Fruit fly (Drosophila melanogaster): ENCODE measurements around the gene if.

The if gene

DNA sequence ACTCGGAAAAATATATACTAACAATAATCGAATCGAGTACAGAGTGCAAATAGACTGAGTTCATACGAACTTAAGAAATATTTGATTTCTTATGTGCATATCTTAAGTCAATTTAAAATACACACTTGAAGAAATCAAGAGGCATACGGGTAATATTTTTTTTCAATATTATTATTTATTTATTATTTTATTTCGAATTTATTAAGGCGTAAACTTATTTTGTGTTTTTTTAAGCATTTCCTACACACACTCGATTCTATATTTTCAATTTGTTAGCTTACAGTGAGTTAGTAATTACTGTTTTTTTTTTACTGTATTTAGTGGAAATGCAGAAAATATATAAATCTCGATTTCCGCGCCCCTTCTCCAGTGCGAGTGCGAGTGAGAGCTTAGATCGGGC is 30.0 kb upstream of the if start (continued):
- peak; percentile 35 for TF ChIP-seq grau (tag; optimal IDR thresholded peaks at IDR 0.05)
- no peak for TF ChIP-seq luna (GFP tag; optimal IDR thresholded peaks at IDR 0.05)
- no peak; the same call in 1 of the 2 replicates for TF ChIP-seq Oaz (GFP tag; IDR thresholded peaks at IDR 0.05)
- no peak for TF ChIP-seq NfI (GFP tag; optimal IDR thresholded peaks at IDR 0.05)
- no peak for TF ChIP-seq mld (GFP tag; IDR thresholded peaks at IDR 0.05; ENCODE audit: partially characterized antibody)
- peak; percentile 34 for TF ChIP-seq CG10979 (tag; optimal IDR thresholded peaks at IDR 0.05)
- peak; percentile 27; the same call in 1 of the 2 replicates for TF ChIP-seq slbo (GFP tag; IDR thresholded peaks at IDR 0.05)
- TF ChIP-seq gcm2 (GFP tag; optimal IDR thresholded peaks at IDR 0.05): no peak
- no peak for TF ChIP-seq CG1233 (GFP tag; optimal IDR thresholded peaks at IDR 0.05)
- TF ChIP-seq CG2129 (GFP tag; IDR thresholded peaks at IDR 0.05; ENCODE audit: partially characterized antibody): no peak
- no peak for TF ChIP-seq CG3847 (GFP tag; IDR thresholded peaks at IDR 0.05)
- no peak for TF ChIP-seq Dfd (GFP tag; optimal IDR thresholded peaks at IDR 0.05)
- TF ChIP-seq D19B (GFP tag; optimal IDR thresholded peaks at IDR 0.05): no peak
- no peak for TF ChIP-seq Aef1 (GFP tag; IDR thresholded peaks at IDR 0.05)
- TF ChIP-seq Ets65A (GFP tag): peak; percentile 44
- no peak for TF ChIP-seq hbn (GFP tag; IDR thresholded peaks at IDR 0.05; ENCODE audit: partially characterized antibody)
- TF ChIP-seq pum (GFP tag; optimal IDR thresholded peaks at IDR 0.05): no peak
- no peak for TF ChIP-seq rib (GFP tag; IDR thresholded peaks at IDR 0.05)
- no peak for TF ChIP-seq CG3407 (GFP tag; optimal IDR thresholded peaks at IDR 0.05)
- no peak for TF ChIP-seq corto (GFP tag; optimal IDR thresholded peaks at IDR 0.05)
- no peak for TF ChIP-seq Meics (GFP tag; optimal IDR thresholded peaks at IDR 0.05)
- TF ChIP-seq CG3726 (GFP tag; IDR thresholded peaks at IDR 0.05): no peak
- no peak for TF ChIP-seq CG6813 (GFP tag; optimal IDR thresholded peaks at IDR 0.05)
- TF ChIP-seq CG1792 (GFP tag; optimal IDR thresholded peaks at IDR 0.05): no peak
- no peak for TF ChIP-seq Hr39 (optimal IDR thresholded peaks at IDR 0.05)
- TF ChIP-seq CG7357 (GFP tag; IDR thresholded peaks at IDR 0.05): no peak
- no peak for TF ChIP-seq CG9932 (GFP tag; IDR thresholded peaks at IDR 0.05)
- TF ChIP-seq unpg (GFP tag; optimal IDR thresholded peaks at IDR 0.05): peak; percentile 32
- peak; percentile 33 for TF ChIP-seq Blimp-1 (GFP tag; optimal IDR thresholded peaks at IDR 0.05)
- no peak for TF ChIP-seq sc (optimal IDR thresholded peaks at IDR 0.05)
- no peak for TF ChIP-seq sc (GFP tag; optimal IDR thresholded peaks at IDR 0.05)
- no peak for TF ChIP-seq sens (GFP tag)
- no peak for TF ChIP-seq CG12769 (tag; optimal IDR thresholded peaks at IDR 0.05)
- TF ChIP-seq ham (GFP tag; IDR thresholded peaks at IDR 0.05): no peak
- TF ChIP-seq CG12942 (GFP tag; optimal IDR thresholded peaks at IDR 0.05): no peak
- TF ChIP-seq Hand (GFP tag; optimal IDR thresholded peaks at IDR 0.05): no peak
- TF ChIP-seq zfh1 (GFP tag; IDR thresholded peaks at IDR 0.05): no peak
- TF ChIP-seq Doc2 (GFP tag; IDR thresholded peaks at IDR 0.05): no peak
- no peak for TF ChIP-seq Fer3 (tag; optimal IDR thresholded peaks at IDR 0.05)
- no peak for TF ChIP-seq tio (GFP tag; optimal IDR thresholded peaks at IDR 0.05)
- TF ChIP-seq jing (GFP tag; optimal IDR thresholded peaks at IDR 0.05): no peak
- peak; percentile 39 for TF ChIP-seq phol (tag; optimal IDR thresholded peaks at IDR 0.05)
- no peak for TF ChIP-seq Lpt (GFP tag; optimal IDR thresholded peaks at IDR 0.05)
- TF ChIP-seq CG11456 (GFP tag; IDR thresholded peaks at IDR 0.05): 0 out of 3 replicates have a peak, but pooled peaks have one; percentile 50
- TF ChIP-seq ap (GFP tag; IDR thresholded peaks at IDR 0.05): no peak
- no peak for TF ChIP-seq CG2120 (GFP tag; optimal IDR thresholded peaks at IDR 0.05)
- no peak for TF ChIP-seq zen (tag; optimal IDR thresholded peaks at IDR 0.05)
- no peak for TF ChIP-seq CG3065 (GFP tag; optimal IDR thresholded peaks at IDR 0.05)
- no peak for TF ChIP-seq Tbp (GFP tag; optimal IDR thresholded peaks at IDR 0.05)
- TF ChIP-seq pros (GFP tag; optimal IDR thresholded peaks at IDR 0.05): no peak
- TF ChIP-seq btn (GFP tag; optimal IDR thresholded peaks at IDR 0.05): no peak
- TF ChIP-seq HmgD (GFP tag; optimal IDR thresholded peaks at IDR 0.05): no peak
- TF ChIP-seq CG10209 (GFP tag; optimal IDR thresholded peaks at IDR 0.05): no peak
